Fruit fly (Drosophila melanogaster): ENCODE data around the gene CG11357.

Gene CG11357

DNA sequence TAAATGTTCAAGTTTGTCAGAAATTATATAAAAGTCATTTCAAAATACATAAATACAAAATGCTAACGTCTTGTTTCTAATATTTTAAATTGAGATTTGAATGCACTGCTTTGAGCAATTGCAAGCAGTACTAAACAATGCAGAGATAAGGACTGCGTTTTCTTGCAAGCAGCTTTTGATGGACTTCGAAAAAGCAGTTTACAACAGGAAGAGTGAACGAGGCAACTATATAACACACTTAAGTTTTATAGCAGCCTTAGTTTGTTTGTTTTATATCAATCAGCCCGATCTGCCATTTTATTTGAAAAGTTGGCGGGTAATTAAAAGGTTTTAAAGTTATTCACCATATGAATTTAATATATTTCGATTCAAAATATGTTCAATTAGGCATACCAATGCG, 11.5 kb downstream of the CG11357 start (continued):
- TF ChIP-seq ERR (GFP tag; optimal IDR thresholded peaks at IDR 0.05) (no peak), Sox102F (GFP tag; optimal IDR thresholded peaks at IDR 0.05) (no peak), fd102C (GFP tag; optimal IDR thresholded peaks at IDR 0.05) (no peak), hkb (optimal IDR thresholded peaks at IDR 0.05) (no peak), hkb (GFP tag; IDR thresholded peaks at IDR 0.05) (no peak), slbo (GFP tag; IDR thresholded peaks at IDR 0.05) (peak; percentile 14; the same call in 1 of the 2 replicates), CG18599 (GFP tag; optimal IDR thresholded peaks at IDR 0.05) (no peak), CG10959 (GFP tag; IDR thresholded peaks at IDR 0.05) (no peak), Asciz (GFP tag; optimal IDR thresholded peaks at IDR 0.05) (no peak), gce (GFP tag; IDR thresholded peaks at IDR 0.05) (no peak), CG9215 (GFP tag; IDR thresholded peaks at IDR 0.05) (no peak), cas (GFP tag; IDR thresholded peaks at IDR 0.05) (no peak), HmgZ (tag; optimal IDR thresholded peaks at IDR 0.05) (peak; percentile 66), Ptx1 (GFP tag; IDR thresholded peaks at IDR 0.05) (peak; percentile 39; the same call in 1 of the 2 replicates), Oli (tag; optimal IDR thresholded peaks at IDR 0.05) (no peak), CG6689 (GFP tag; IDR thresholded peaks at IDR 0.05) (no peak), Bdp1 (GFP tag; optimal IDR thresholded peaks at IDR 0.05) (no peak), Doc2 (GFP tag; IDR thresholded peaks at IDR 0.05) (no peak), CG7963 (GFP tag; IDR thresholded peaks at IDR 0.05; ENCODE audit: partially characterized antibody) (no peak), CG17361 (GFP tag; IDR thresholded peaks at IDR 0.05) (peak; percentile 34; the same call in 1 of the 3 replicates), CG8765 (GFP tag; IDR thresholded peaks at IDR 0.05) (no peak), CG2889 (GFP tag; IDR thresholded peaks at IDR 0.05) (no peak), dpn (GFP tag; optimal IDR thresholded peaks at IDR 0.05) (no peak), C15 (GFP tag; IDR thresholded peaks at IDR 0.05) (no peak), wor (GFP tag; IDR thresholded peaks at IDR 0.05) (no peak), CG11723 (GFP tag; optimal IDR thresholded peaks at IDR 0.05) (no peak), CG12219 (GFP tag; optimal IDR thresholded peaks at IDR 0.05) (no peak), pzg (GFP tag; optimal IDR thresholded peaks at IDR 0.05) (peak; percentile 60), CG31365 (tag; optimal IDR thresholded peaks at IDR 0.05) (peak; percentile 99), CG3726 (GFP tag; IDR thresholded peaks at IDR 0.05) (no peak), zfh1 (GFP tag; IDR thresholded peaks at IDR 0.05) (no peak), CG9437 (GFP tag; optimal IDR thresholded peaks at IDR 0.05) (no peak), grn (GFP tag; optimal IDR thresholded peaks at IDR 0.05) (peak; percentile 59), jing (GFP tag; optimal IDR thresholded peaks at IDR 0.05) (no peak), hth (optimal IDR thresholded peaks at IDR 0.05) (no peak), CG12155 (GFP tag; optimal IDR thresholded peaks at IDR 0.05) (no peak), CG9876 (GFP tag; optimal IDR thresholded peaks at IDR 0.05) (peak; percentile 28), Opbp (GFP tag; IDR thresholded peaks at IDR 0.05; ENCODE audit: partially characterized antibody) (peak; percentile 59; the same call in 1 of the 3 replicates), D19A (tag; optimal IDR thresholded peaks at IDR 0.05) (no peak), pros (GFP tag; optimal IDR thresholded peaks at IDR 0.05) (no peak), vfl (GFP tag; optimal IDR thresholded peaks at IDR 0.05) (no peak), CG11504 (tag; optimal IDR thresholded peaks at IDR 0.05) (peak; percentile 41), mirr (GFP tag; optimal IDR thresholded peaks at IDR 0.05) (no peak), CG9727 (GFP tag; optimal IDR thresholded peaks at IDR 0.05) (no peak), Oaz (GFP tag; IDR thresholded peaks at IDR 0.05) (no peak), CG16779 (GFP tag; IDR thresholded peaks at IDR 0.05) (no peak), Pdp1 (GFP tag; optimal IDR thresholded peaks at IDR 0.05) (no peak), knrl (GFP tag; IDR thresholded peaks at IDR 0.05; ENCODE audit: partially characterized antibody) (peak; percentile 53; the same call in 1 of the 3 replicates), CG11398 (GFP tag; optimal IDR thresholded peaks at IDR 0.05) (no peak), MBD-R2 (GFP tag; IDR thresholded peaks at IDR 0.05) (no peak), ewg (GFP tag; optimal IDR thresholded peaks at IDR 0.05) (peak; percentile 20), Hr3 (GFP tag; optimal IDR thresholded peaks at IDR 0.05) (peak; percentile 38)

Data from whole organism, embryonic.